Worm (Caenorhabditis elegans): ENCODE results near the gene flcn-1.

flcn-1 gene

DNA sequence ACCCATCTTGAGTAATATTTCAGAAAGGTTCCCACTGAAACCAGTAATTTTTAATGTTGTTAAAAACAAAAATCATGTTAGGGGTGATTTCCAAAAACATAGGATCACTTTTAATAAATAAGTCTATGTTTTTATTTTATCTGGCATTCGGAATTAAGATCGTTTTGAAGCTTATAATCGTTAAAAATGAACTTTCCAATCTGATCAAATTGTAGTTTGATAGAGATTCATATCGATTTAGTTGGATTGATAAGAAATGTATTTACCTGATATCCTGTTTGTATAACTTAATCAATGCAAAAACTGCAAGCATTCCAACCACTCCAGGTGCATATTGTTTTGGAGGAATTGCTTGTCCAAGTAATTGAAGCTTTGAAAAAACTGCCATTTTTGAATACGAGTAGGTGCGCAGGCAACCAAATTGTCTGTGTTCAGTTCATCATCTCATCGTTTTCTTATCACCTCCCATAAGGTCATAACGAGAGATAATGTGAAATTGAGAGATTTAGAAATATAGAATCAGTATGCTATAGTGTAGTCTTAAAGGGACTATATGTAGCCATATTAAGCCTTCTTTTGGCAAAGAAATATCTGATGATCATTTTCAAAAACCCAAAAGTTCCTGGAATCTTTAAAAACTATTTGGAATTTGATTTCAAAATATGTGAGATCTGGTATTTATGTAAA lies 41.1 kb upstream of the flcn-1 start, which contains the start of gene pmp-2 (continued):
- TF ChIP-seq ztf-11 (tag; optimal IDR thresholded peaks at IDR 0.05) (no peak), lin-35 (GFP tag; optimal IDR thresholded peaks at IDR 0.05) (peak in 1 of 2 experiments; percentile 4), nhr-47 (tag; optimal IDR thresholded peaks at IDR 0.05) (no peak), blmp-1 (tag; optimal IDR thresholded peaks at IDR 0.05) (no peak), egl-27 (tag; optimal IDR thresholded peaks at IDR 0.05) (no peak), mef-2 (tag; optimal IDR thresholded peaks at IDR 0.05) (no peak), hpl-2 (GFP tag; optimal IDR thresholded peaks at IDR 0.05) (no peak), mep-1 (tag; optimal IDR thresholded peaks at IDR 0.05) (no peak), zag-1 (tag; optimal IDR thresholded peaks at IDR 0.05) (no peak), sptf-1 (tag; optimal IDR thresholded peaks at IDR 0.05) (no peak), grh-1 (GFP tag; IDR thresholded peaks at IDR 0.05) (no peak), lir-3 (tag; optimal IDR thresholded peaks at IDR 0.05; ENCODE audit: poor library complexity) (no peak), C34B4.2 (tag; optimal IDR thresholded peaks at IDR 0.05) (no peak)

DNA sequence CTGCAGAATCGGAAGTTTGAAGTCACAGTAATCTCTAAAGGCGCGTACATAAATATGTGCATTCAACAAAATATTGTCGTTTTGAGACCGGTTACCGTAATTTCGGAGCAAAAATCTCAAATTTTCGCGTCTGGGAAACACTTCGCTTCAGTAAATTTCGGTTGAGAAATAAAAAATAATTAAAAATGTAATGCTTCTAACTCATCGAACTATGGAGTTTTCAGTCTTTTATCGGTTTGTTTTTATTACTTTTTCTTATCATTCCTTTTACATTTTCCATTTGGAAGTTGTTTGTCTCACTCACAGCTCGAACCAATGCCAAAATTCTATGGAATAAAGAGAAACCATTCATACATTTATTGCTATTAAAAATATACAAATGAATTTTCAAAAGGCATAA lies 40.4 kb upstream of the flcn-1 start:
- TF ChIP-seq sptf-1 (tag; optimal IDR thresholded peaks at IDR 0.05), result no peak
- TF ChIP-seq elt-3 (tag; optimal IDR thresholded peaks at IDR 0.05), result no peak
- peak; percentile 21 to 55 for TF ChIP-seq lsy-2 (tag; optimal IDR thresholded peaks at IDR 0.05)
- no peak for TF ChIP-seq dsc-1 (tag; optimal IDR thresholded peaks at IDR 0.05)
- peak; percentile 55 for TF ChIP-seq ztf-4 (tag; optimal IDR thresholded peaks at IDR 0.05)
- no peak for TF ChIP-seq nhr-237 (tag; optimal IDR thresholded peaks at IDR 0.05)
- peak; percentile 70 for TF ChIP-seq pax-3 (tag; optimal IDR thresholded peaks at IDR 0.05)
- no peak for TF ChIP-seq fos-1 (tag; optimal IDR thresholded peaks at IDR 0.05)
- no peak for TF ChIP-seq pqm-1 (tag; optimal IDR thresholded peaks at IDR 0.05)
- TF ChIP-seq ceh-88 (GFP tag; IDR thresholded peaks at IDR 0.05), result peak; percentile 59
- no peak for TF ChIP-seq ceh-82 (tag; optimal IDR thresholded peaks at IDR 0.05)
- TF ChIP-seq unc-30 (tag; optimal IDR thresholded peaks at IDR 0.05), result no peak
- TF ChIP-seq rnt-1 (tag; optimal IDR thresholded peaks at IDR 0.05), result peak; percentile 43
- peak in 1 of 2 experiments; percentile 72 for TF ChIP-seq lin-35 (GFP tag; optimal IDR thresholded peaks at IDR 0.05)
- TF ChIP-seq nhr-90 (tag; optimal IDR thresholded peaks at IDR 0.05; ENCODE audit: poor library complexity), result peak; percentile 76
- no peak for TF ChIP-seq nhr-77 (tag; optimal IDR thresholded peaks at IDR 0.05)
- no peak for TF ChIP-seq zag-1 (tag; optimal IDR thresholded peaks at IDR 0.05)
- no peak for TF ChIP-seq mdl-1 (tag; optimal IDR thresholded peaks at IDR 0.05)
- TF ChIP-seq sox-4 (tag; optimal IDR thresholded peaks at IDR 0.05), result no peak
- peak in 1 of 3 experiments; percentile 18 for TF ChIP-seq dpl-1 (GFP tag; optimal IDR thresholded peaks at IDR 0.05)
- TF ChIP-seq grh-1 (GFP tag; IDR thresholded peaks at IDR 0.05), result 0 out of 2 replicates have a peak, but pooled peaks have one; percentile 22
- no peak for TF ChIP-seq skn-1 (tag; optimal IDR thresholded peaks at IDR 0.05)
- no peak for TF ChIP-seq efl-1 (optimal IDR thresholded peaks at IDR 0.05)
- TF ChIP-seq efl-1 (GFP tag; optimal IDR thresholded peaks at IDR 0.05 in 1 of 2), result peak in 1 of 2 experiments; percentile 93
- peak; percentile 17 for TF ChIP-seq nhr-85 (tag)
- no peak for TF ChIP-seq hpl-2 (GFP tag; optimal IDR thresholded peaks at IDR 0.05)
- TF ChIP-seq tbx-2 (tag; optimal IDR thresholded peaks at IDR 0.05), result peak; percentile 70
- TF ChIP-seq egl-27 (tag; optimal IDR thresholded peaks at IDR 0.05), result no peak
- peak; percentile 17 for TF ChIP-seq elt-2 (tag; optimal IDR thresholded peaks at IDR 0.05)
- no peak for TF ChIP-seq unc-62 (GFP tag; optimal IDR thresholded peaks at IDR 0.05)
- TF ChIP-seq ceh-8 (GFP tag; optimal IDR thresholded peaks at IDR 0.05), result no peak
- TF ChIP-seq nhr-47 (tag; optimal IDR thresholded peaks at IDR 0.05), result peak; percentile 58
- peak; percentile 72 for TF ChIP-seq ama-1 (optimal IDR thresholded peaks at IDR 0.05)
- peak; percentile 74 for TF ChIP-seq nhr-19 (GFP tag; conservative IDR thresholded peaks at IDR 0.05)
- TF ChIP-seq mab-9 (GFP tag; IDR thresholded peaks at IDR 0.05), result 0 out of 2 replicates have a peak, but pooled peaks have one; percentile 38
- TF ChIP-seq ceh-90 (tag; optimal IDR thresholded peaks at IDR 0.05), result no peak
- peak; percentile 40 for TF ChIP-seq xbp-1 (tag; optimal IDR thresholded peaks at IDR 0.05)
- TF ChIP-seq isw-1 (GFP tag; IDR thresholded peaks at IDR 0.05), result no peak
- TF ChIP-seq nhr-71 (tag; optimal IDR thresholded peaks at IDR 0.05), result peak; percentile 84
- TF ChIP-seq nhr-20 (tag; optimal IDR thresholded peaks at IDR 0.05), result peak; percentile 78
- peak; percentile 89 for TF ChIP-seq snu-23 (GFP tag; optimal IDR thresholded peaks at IDR 0.05)
- peak; percentile 51 for TF ChIP-seq lin-14 (GFP tag; optimal IDR thresholded peaks at IDR 0.05)
- no peak for TF ChIP-seq nhr-76 (tag; optimal IDR thresholded peaks at IDR 0.05)
- no peak for TF ChIP-seq efl-3 (GFP tag; optimal IDR thresholded peaks at IDR 0.05)

All from whole organism, L1 larva.